Worm (Caenorhabditis elegans): Measurements from ENCODE around the gene unc-58.

DNA sequence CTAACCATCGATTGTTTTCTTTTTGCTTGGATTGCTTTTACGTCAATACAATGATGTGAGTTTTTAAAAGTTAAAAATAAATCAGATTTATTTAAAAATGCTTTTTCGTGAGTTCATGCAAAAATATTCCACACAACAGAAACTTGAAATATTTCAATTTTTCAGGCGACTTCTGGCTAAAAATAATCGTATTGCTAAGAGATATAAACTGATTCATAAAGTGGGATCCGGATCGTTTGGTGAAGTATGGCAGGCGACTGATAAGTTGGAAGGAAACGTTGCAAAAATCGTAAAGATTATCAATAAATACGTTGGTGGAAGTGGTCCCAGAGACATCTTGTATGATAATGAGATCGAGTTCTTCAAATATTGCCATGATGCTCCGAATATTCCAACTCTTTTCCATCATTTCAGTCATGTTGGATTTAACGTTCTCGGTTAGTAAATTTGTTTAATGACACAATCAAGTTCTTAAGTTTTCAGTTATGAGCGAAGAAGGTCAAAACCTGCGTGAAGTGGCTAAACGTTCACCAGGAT, 72.4 kb downstream of the unc-58 start, which contains the start of gene ZC373.3:
- TF ChIP-seq pha-4 (tag; optimal IDR thresholded peaks at IDR 0.05), result no peak
- TF ChIP-seq nhr-28 (tag; optimal IDR thresholded peaks at IDR 0.05), result no peak
- TF ChIP-seq ceh-16 (tag; optimal IDR thresholded peaks at IDR 0.05), result no peak
- no peak for TF ChIP-seq ama-1 (optimal IDR thresholded peaks at IDR 0.05)
- TF ChIP-seq lin-15B (tag; optimal IDR thresholded peaks at IDR 0.05), result no peak
- TF ChIP-seq ZK546.5 (tag; optimal IDR thresholded peaks at IDR 0.05), result no peak
- TF ChIP-seq unc-39 (tag; optimal IDR thresholded peaks at IDR 0.05), result no peak
- no peak for TF ChIP-seq snpc-4 (tag; optimal IDR thresholded peaks at IDR 0.05)
- no peak for TF ChIP-seq zag-1 (tag; optimal IDR thresholded peaks at IDR 0.05)
